Fruit fly (Drosophila melanogaster) whole organism, embryonic: ENCODE results near the gene CG43447.

Source experiments
- CG1024 ChIP-seq: fragments of 200-800 bp; sonication (Bioruptor generic); IDR thresholded peaks from 2 replicates; pipeline ENCODE4 v1.3.6; 2022; ENCODE audit warnings: missing biosample characterization, missing genetic modification characterization
- CG8765 ChIP-seq: fragments of 200-800 bp; sonication (Bioruptor generic); IDR thresholded peaks from 2 replicates; pipeline ENCODE4 v1.3.6; 2022; ENCODE audit warnings: missing biosample characterization, missing genetic modification characterization
- Gsc ChIP-seq: fragments of 200-800 bp; sonication (Bioruptor generic); IDR thresholded peaks from 2 replicates; pipeline ENCODE4 v1.3.6; 2022; ENCODE audit warnings: missing biosample characterization, missing genetic modification characterization
- eve ChIP-seq, 2 experiments: fragments of >200 bp; optimal IDR thresholded peaks; 2 replicates each; lab custom pipeline; 2017; ENCODE audit warnings: missing biosample characterization in 2 of 2, missing genetic modification characterization in 2 of 2
- lov ChIP-seq, 2 experiments: fragments of 200-800 bp in 1 of 2; fragments of >200 bp in 1 of 2; sonication (Bioruptor generic) in 1 of 2; IDR thresholded peaks in 1 of 2; optimal IDR thresholded peaks in 1 of 2; 2 replicates in 1 of 2; 3 replicates in 1 of 2; pipeline versions ENCODE4 v1.3.6 to Lab custom; 2017 to 2022; ENCODE audit warnings: missing biosample characterization in 1 of 2, missing genetic modification characterization in 1 of 2
- sc ChIP-seq, 3 experiments: fragments of >200 bp in 2 of 3; fragments of 200-800 bp in 1 of 3; sonication (Bioruptor generic) in 1 of 3; optimal IDR thresholded peaks; 2 replicates in 2 of 3; 3 replicates in 1 of 3; lab custom pipeline; 2017; ENCODE audit warnings: mild to moderate bottlenecking in 1 of 3, missing biosample characterization in 1 of 3, missing genetic modification characterization in 1 of 3, missing genetic modification reagents in 1 of 3

dm6 chr3R:27478375-27478774 is 38.3 kb downstream of the CG43447 start, which contains the start of gene Cyp6a18:
- TF ChIP-seq sc (optimal IDR thresholded peaks at IDR 0.05; lab: Kevin White, UChicago) (no peak), sc (GFP tag; optimal IDR thresholded peaks at IDR 0.05; lab: Kevin White, UChicago) (no peak), lov (optimal IDR thresholded peaks at IDR 0.05; lab: Kevin White, UChicago) (no peak), lov (GFP tag; IDR thresholded peaks at IDR 0.05; lab: Robert Waterston, UW) (no peak), eve (GFP tag; optimal IDR thresholded peaks at IDR 0.05; lab: Kevin White, UChicago) (no peak), CG1024 (GFP tag; lab: Robert Waterston, UW) (no peak), Gsc (GFP tag; lab: Robert Waterston, UW) (no peak), CG8765 (no peak)
